Worm (Caenorhabditis elegans) whole organism, early embryonic: ENCODE measurements around the gene C01B10.3.

Source experiments
- ama-1 ChIP-seq: fragments of 150-350 bp; optimal IDR thresholded peaks from 2 replicates; lab custom pipeline; 2014
- ceh-13 ChIP-seq: fragments of 200-800 bp; sonication (Bioruptor generic); optimal IDR thresholded peaks from 2 replicates; lab custom pipeline; 2018; ENCODE audit warnings: mild to moderate bottlenecking, missing genetic modification characterization, missing compliant biosample characterization
- ets-7 ChIP-seq: sonication (generic microtip); optimal IDR thresholded peaks from 2 replicates; lab custom pipeline; 2016; ENCODE audit warnings: missing genotype, missing genetic modification characterization, missing compliant biosample characterization
- flt-1 ChIP-seq: fragments of 200-800 bp; sonication (Bioruptor generic); IDR thresholded peaks from 2 replicates; pipeline ENCODE4 v1.3.6; 2022; ENCODE audit warnings: missing genetic modification characterization, missing compliant biosample characterization
- hmbx-1 ChIP-seq: sonication (generic microtip); optimal IDR thresholded peaks from 2 replicates; lab custom pipeline; 2016; ENCODE audit warnings: mild to moderate bottlenecking, missing genetic modification characterization, missing compliant biosample characterization
- hmg-4 ChIP-seq: fragments of 200-800 bp; sonication (Bioruptor generic); optimal IDR thresholded peaks from 2 replicates; lab custom pipeline; 2018; ENCODE audit warnings: mild to moderate bottlenecking, missing genetic modification characterization, missing compliant biosample characterization
- hnd-1 ChIP-seq: sonication (generic microtip); optimal IDR thresholded peaks from 2 replicates; lab custom pipeline; 2016; ENCODE audit warnings: missing genetic modification characterization, missing compliant biosample characterization
- pes-1 ChIP-seq: fragments of 200-800 bp; sonication (Bioruptor generic); IDR thresholded peaks from 2 replicates; pipeline ENCODE4 v1.3.6; 2022; ENCODE audit warnings: missing genetic modification reagents, missing genetic modification characterization, missing compliant biosample characterization
- tra-4 ChIP-seq: sonication (generic microtip); optimal IDR thresholded peaks from 2 replicates; lab custom pipeline; 2017; ENCODE audit warnings: missing genetic modification characterization, missing compliant biosample characterization

DNA sequence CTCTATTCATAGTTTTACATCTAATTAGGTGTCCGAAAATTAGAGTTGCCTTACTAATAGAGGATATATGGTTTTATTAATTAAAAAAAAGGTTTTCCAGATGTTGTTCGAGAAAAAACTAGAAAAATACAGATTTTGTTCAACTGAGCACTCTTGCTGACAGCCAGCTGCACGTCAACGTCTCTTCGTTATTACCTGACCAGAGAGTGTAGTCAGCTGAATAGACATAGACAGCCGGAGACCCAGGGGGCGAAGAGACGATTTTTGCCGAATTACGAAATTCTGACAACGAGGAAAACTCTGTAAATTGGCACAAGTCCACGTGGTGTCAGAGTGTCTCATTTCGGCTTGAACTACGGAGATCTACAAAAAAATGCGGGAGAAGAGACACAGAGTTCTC, 2.5 kb downstream of the C01B10.3 start:
- TF ChIP-seq ets-7 (tag; lab: Kevin White, UChicago) (no peak), flt-1 (GFP tag; lab: Robert Waterston, UW) (no peak), ama-1 (lab: Kevin White, UChicago) (no peak), hmbx-1 (tag; lab: Kevin White, UChicago) (no peak), pes-1 (GFP tag; lab: Robert Waterston, UW) (no peak), hmg-4 (GFP tag; lab: Kevin White, UChicago) (no peak), hnd-1 (tag; lab: Kevin White, UChicago) (no peak), ceh-13 (no peak), tra-4 (no peak)
